Fruit fly (Drosophila melanogaster) whole organism, wandering third instar larva: ENCODE data around the gene Swt1.
A peak's percentile ranks its signal among the peaks of the same experiment; 100 is the strongest.

ENCODE experiments used
- Abd-B ChIP-seq: fragments of >200 bp; optimal IDR thresholded peaks from 2 replicates; lab custom pipeline; 2017; ENCODE audit warnings: missing biosample characterization, missing genetic modification characterization
- CG32264 ChIP-seq: fragments of 200-800 bp; sonication (Bioruptor generic); optimal IDR thresholded peaks from 2 replicates; lab custom pipeline; 2016; ENCODE audit warnings: missing biosample characterization, missing genetic modification characterization
- CG9705 ChIP-seq: fragments of 200-800 bp; sonication (Bioruptor generic); optimal IDR thresholded peaks from 2 replicates; lab custom pipeline; 2018; ENCODE audit warnings: missing biosample characterization, mild to moderate bottlenecking, missing genetic modification characterization
- CrebA ChIP-seq: fragments of 200-800 bp; sonication (Bioruptor generic); optimal IDR thresholded peaks from 2 replicates; lab custom pipeline; 2016; ENCODE audit warnings: missing biosample characterization, mild to moderate bottlenecking, missing genetic modification characterization, borderline replicate concordance
- Dfd ChIP-seq: fragments of >200 bp; optimal IDR thresholded peaks from 2 replicates; lab custom pipeline; 2017; ENCODE audit warnings: missing biosample characterization, missing genetic modification characterization
- Dif ChIP-seq: fragments of 200-275, 200-300 bp; sonication (Bioruptor generic); optimal IDR thresholded peaks from 2 replicates; lab custom pipeline; 2018; ENCODE audit warnings: missing biosample characterization, missing genetic modification characterization; ENCODE audit not compliant: partially characterized antibody
- GATAd ChIP-seq: sonication (Bioruptor generic); optimal IDR thresholded peaks from 2 replicates; lab custom pipeline; 2016; ENCODE audit warnings: missing biosample characterization, missing genetic modification characterization
- HLH106 ChIP-seq: fragments of 200-800 bp; optimal IDR thresholded peaks from 3 replicates; lab custom pipeline; 2019; ENCODE audit warnings: missing biosample characterization, mild to moderate bottlenecking, missing genetic modification characterization, moderate library complexity
- Hnf4 ChIP-seq: fragments of 200-800 bp; sonication (Bioruptor generic); optimal IDR thresholded peaks from 2 replicates; lab custom pipeline; 2016; ENCODE audit warnings: missing biosample characterization, mild to moderate bottlenecking, missing genetic modification characterization
- Hr78 ChIP-seq: fragments of >200 bp; optimal IDR thresholded peaks from 2 replicates; lab custom pipeline; 2017; ENCODE audit warnings: missing biosample characterization, missing genetic modification characterization
- Hr83 ChIP-seq: fragments of 200-300 bp; sonication (Bioruptor generic); optimal IDR thresholded peaks from 2 replicates; lab custom pipeline; 2016; ENCODE audit warnings: missing biosample characterization, mild to moderate bottlenecking, missing genetic modification characterization, moderate library complexity; ENCODE audit not compliant: poor library complexity, severe bottlenecking
- Jra ChIP-seq: sonication (Bioruptor generic); optimal IDR thresholded peaks from 2 replicates; lab custom pipeline; 2016; ENCODE audit warnings: missing biosample characterization, missing genetic modification characterization
- Mio ChIP-seq: sonication (Bioruptor generic); optimal IDR thresholded peaks from 2 replicates; lab custom pipeline; 2016; ENCODE audit warnings: missing biosample characterization, missing genetic modification characterization
- Myc ChIP-seq: fragments of >200 bp; optimal IDR thresholded peaks from 2 replicates; lab custom pipeline; 2017
- OdsH ChIP-seq: fragments of 200-800 bp; sonication (Bioruptor generic); optimal IDR thresholded peaks from 2 replicates; lab custom pipeline; 2016; ENCODE audit warnings: missing biosample characterization, mild to moderate bottlenecking, missing genetic modification characterization
- Sp1 ChIP-seq: fragments of 200-800 bp; sonication (Bioruptor generic); optimal IDR thresholded peaks from 3 replicates; lab custom pipeline; 2019; ENCODE audit warnings: missing biosample characterization, mild to moderate bottlenecking, missing genetic modification characterization, moderate library complexity
- Vsx2 ChIP-seq: fragments of 200-300, 225-300 bp; sonication (Bioruptor generic); optimal IDR thresholded peaks from 2 replicates; lab custom pipeline; 2018; ENCODE audit warnings: missing biosample characterization, missing genetic modification characterization; ENCODE audit not compliant: partially characterized antibody
- brk ChIP-seq: fragments of 200-800 bp; sonication (Bioruptor generic); optimal IDR thresholded peaks from 2 replicates; lab custom pipeline; 2016; ENCODE audit warnings: missing biosample characterization, mild to moderate bottlenecking, missing genetic modification characterization
- dsf ChIP-seq: sonication (Bioruptor generic); optimal IDR thresholded peaks from 2 replicates; lab custom pipeline; 2016; ENCODE audit warnings: missing biosample characterization, missing genetic modification characterization, borderline replicate concordance
- ey ChIP-seq: fragments of 200-800 bp; sonication (Bioruptor generic); optimal IDR thresholded peaks from 2 replicates; lab custom pipeline; 2016; ENCODE audit warnings: missing biosample characterization, missing genetic modification characterization
- foxo ChIP-seq, 2 experiments: fragments of 200-800 bp; sonication (Bioruptor generic); optimal IDR thresholded peaks; 2 replicates in 1 of 2; 3 replicates in 1 of 2; lab custom pipeline; 2016 to 2017; ENCODE audit warnings: missing biosample characterization in 2 of 2, missing genetic modification characterization in 2 of 2
- fru ChIP-seq: fragments of 200-800 bp; sonication (Bioruptor generic); optimal IDR thresholded peaks from 3 replicates; lab custom pipeline; 2016; ENCODE audit warnings: missing biosample characterization, mild to moderate bottlenecking, missing genetic modification characterization
- h ChIP-seq: fragments of 200-800 bp; sonication (Bioruptor generic); optimal IDR thresholded peaks from 3 replicates; lab custom pipeline; 2016; ENCODE audit warnings: missing biosample characterization, mild to moderate bottlenecking, missing genetic modification characterization
- jim ChIP-seq: fragments of 175-275, 200-325 bp; sonication (Bioruptor generic); optimal IDR thresholded peaks from 2 replicates; lab custom pipeline; 2016; ENCODE audit warnings: missing biosample characterization, mild to moderate bottlenecking, missing genetic modification characterization
- pan ChIP-seq: fragments of >200 bp; optimal IDR thresholded peaks from 2 replicates; lab custom pipeline; 2017
- rgr ChIP-seq: fragments of 200-800 bp; sonication (Bioruptor generic); optimal IDR thresholded peaks from 3 replicates; lab custom pipeline; 2016; ENCODE audit warnings: missing biosample characterization, mild to moderate bottlenecking, missing genetic modification characterization
- sage ChIP-seq: fragments of 200-800 bp; sonication (Bioruptor generic); optimal IDR thresholded peaks from 2 replicates; lab custom pipeline; 2016; ENCODE audit warnings: missing biosample characterization, mild to moderate bottlenecking, missing genetic modification characterization
- sv ChIP-seq: fragments of 200-800 bp; sonication (Bioruptor generic); optimal IDR thresholded peaks from 3 replicates; lab custom pipeline; 2016; ENCODE audit warnings: missing biosample characterization, missing genetic modification characterization
- tai ChIP-seq: sonication (Bioruptor generic); optimal IDR thresholded peaks from 2 replicates; lab custom pipeline; 2016; ENCODE audit warnings: missing biosample characterization, missing genetic modification characterization
- usp ChIP-seq: fragments of >200 bp; optimal IDR thresholded peaks from 2 replicates; lab custom pipeline; 2017; ENCODE audit warnings: missing biosample characterization, missing genetic modification characterization

Gene Swt1

dm6 chrX:18116811-18117383 is 26.6 kb upstream of the Swt1 start, which contains the start of gene wupA:
Gene wupA (minus strand): TSS chrX:18116922.
- TF ChIP-seq Hnf4 (GFP tag; lab: Kevin White, UChicago) (no peak), Hr83 (GFP tag; lab: Kevin White, UChicago) (no peak), CG9705 (GFP tag; lab: Kevin White, UChicago) (no peak), fru (no peak), usp (no peak), Dif (GFP tag; lab: Kevin White, UChicago) (no peak)

dm6 chrX:18114770-18115169 is 24.5 kb upstream of the Swt1 start:
- no peak for TF ChIP-seq HLH106 (tag; lab: Kevin White, UChicago)

DNA sequence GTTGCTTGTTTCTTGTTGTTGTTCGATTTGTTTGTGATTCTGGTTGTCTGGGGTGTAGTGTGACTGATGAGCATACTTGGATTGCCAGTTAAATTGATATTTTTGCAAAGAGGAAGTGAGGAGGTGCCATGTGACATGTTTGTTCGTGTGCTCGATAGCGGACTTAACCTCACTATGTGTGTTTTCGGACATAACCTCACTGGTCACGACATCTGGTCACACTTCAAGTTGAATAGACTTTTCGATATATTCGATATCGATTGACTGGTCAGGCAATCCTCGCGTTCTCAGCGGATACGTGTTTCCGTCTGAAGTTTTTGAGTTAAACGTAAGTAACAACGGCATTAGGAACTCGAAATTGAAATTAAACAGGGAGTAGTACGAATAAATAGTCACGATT is 18.4 kb upstream of the Swt1 start:
- TF ChIP-seq jim (GFP tag; lab: Kevin White, UChicago) (no peak), Jra (GFP tag; lab: Kevin White, UChicago) (no peak), CG32264 (no peak), sage (GFP tag; lab: Kevin White, UChicago) (no peak), Hr78 (GFP tag; lab: Kevin White, UChicago) (no peak), CrebA (no peak), tai (GFP tag; lab: Kevin White, UChicago) (no peak), Mio (no peak), Dfd (GFP tag; lab: Kevin White, UChicago) (no peak), pan (lab: Kevin White, UChicago) (no peak)
- TF ChIP-seq, all 38 proteins: peak for 0

DNA sequence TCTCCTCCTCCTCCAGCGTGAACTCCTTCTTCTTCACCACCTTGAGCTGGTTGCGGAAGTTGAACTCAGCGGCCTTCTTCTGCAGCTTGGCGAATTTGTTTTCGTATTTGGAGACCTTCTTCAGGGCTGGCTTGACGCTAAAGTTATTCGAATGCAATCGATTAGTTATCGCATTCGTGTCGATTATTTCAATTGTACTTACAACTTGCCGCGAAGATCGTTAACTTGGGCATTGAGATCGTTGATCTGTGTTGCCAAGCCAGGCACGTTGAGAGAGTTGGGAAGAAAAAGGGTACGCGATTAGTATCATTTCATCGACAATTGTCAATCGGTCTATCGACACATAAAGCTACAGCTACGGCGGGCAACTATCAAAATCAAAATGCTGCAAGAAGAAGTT is 16.4 kb upstream of the Swt1 start:
- no peak for TF ChIP-seq sv
- TF ChIP-seq usp, result no peak
- no peak for TF ChIP-seq pan (lab: Kevin White, UChicago)
- TF ChIP-seq GATAd (GFP tag; lab: Kevin White, UChicago), result no peak
- TF ChIP-seq Hnf4 (GFP tag; lab: Kevin White, UChicago), result no peak
- TF ChIP-seq Dif (GFP tag; lab: Kevin White, UChicago), result no peak
- TF ChIP-seq jim (GFP tag; lab: Kevin White, UChicago), result no peak
- no peak for TF ChIP-seq rgr (GFP tag; lab: Kevin White, UChicago)
- no peak for TF ChIP-seq sage (GFP tag; lab: Kevin White, UChicago)
- TF ChIP-seq OdsH, result no peak
- no peak for TF ChIP-seq Hr78 (GFP tag; lab: Kevin White, UChicago)
- TF ChIP-seq ey (GFP tag; lab: Kevin White, UChicago), result no peak
- TF ChIP-seq h (GFP tag; lab: Kevin White, UChicago), result no peak
- no peak for TF ChIP-seq Sp1
- no peak for TF ChIP-seq tai (GFP tag; lab: Kevin White, UChicago)
- no peak for TF ChIP-seq brk (GFP tag; lab: Kevin White, UChicago)
- TF ChIP-seq Hr83 (GFP tag; lab: Kevin White, UChicago), result no peak

DNA sequence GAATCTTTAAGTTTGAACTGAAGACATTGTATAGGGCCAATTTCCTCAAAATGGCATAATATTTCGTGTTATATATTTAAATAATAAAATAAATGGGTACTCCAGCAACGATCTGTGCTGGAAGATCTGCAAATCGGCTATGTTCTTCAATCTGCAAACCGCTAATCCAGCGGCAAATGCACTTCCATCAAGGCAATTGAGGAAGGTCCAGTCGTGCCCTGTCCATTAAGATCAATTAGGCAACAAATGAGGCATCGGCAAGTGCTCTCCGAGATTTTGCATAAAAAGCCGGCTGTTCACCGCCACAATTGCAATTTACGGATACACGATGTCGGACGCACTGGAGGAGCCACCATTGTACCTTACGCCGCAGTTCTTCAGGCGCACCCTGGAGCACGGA is 13.0 kb upstream of the Swt1 start, which contains the start of gene CG7135:
CG7135 (plus strand) TSS at position 301 of the 400 bp plus-strand sequence.
- TF ChIP-seq Hr83 (GFP tag; lab: Kevin White, UChicago), result no peak
- TF ChIP-seq Abd-B (GFP tag; lab: Kevin White, UChicago), result no peak
- no peak for TF ChIP-seq fru
- TF ChIP-seq CrebA, result no peak

dm6 chrX:18101778-18102177 is 11.5 kb upstream of the Swt1 start, which contains the start of gene Taf8:
Gene Taf8 (plus strand): TSS chrX:18101970.
- no peak for TF ChIP-seq Myc (lab: Kevin White, UChicago)
- no peak for TF ChIP-seq sage (GFP tag; lab: Kevin White, UChicago)
- TF ChIP-seq Vsx2 (GFP tag; lab: Kevin White, UChicago), result no peak
- no peak for TF ChIP-seq Sp1
- no peak for TF ChIP-seq GATAd (GFP tag; lab: Kevin White, UChicago)
- no peak for TF ChIP-seq CrebA
- peak in 1 of 2 experiments; percentile 11 for TF ChIP-seq foxo (GFP tag; optimal IDR thresholded peaks at IDR 0.05; lab: Kevin White, UChicago)
- TF ChIP-seq Jra (GFP tag; lab: Kevin White, UChicago), result no peak
- TF ChIP-seq dsf, result no peak
- TF ChIP-seq Hr83 (GFP tag; lab: Kevin White, UChicago), result peak; percentile 5
- TF ChIP-seq brk (GFP tag; lab: Kevin White, UChicago), result no peak
- no peak for TF ChIP-seq Hr78 (GFP tag; lab: Kevin White, UChicago)
- peak; percentile 10 for TF ChIP-seq HLH106 (tag; lab: Kevin White, UChicago)
- TF ChIP-seq Abd-B (GFP tag; lab: Kevin White, UChicago), result no peak
